Fruit fly (Drosophila melanogaster) whole organism, embryonic: ENCODE results near the gene CG17944.

Source experiments
- CG10462 ChIP-seq: fragments of 200-800 bp; sonication (Bioruptor generic); optimal IDR thresholded peaks from 2 replicates; lab custom pipeline; 2016; ENCODE audit warnings: missing biosample characterization, missing genetic modification characterization
- CG16815 ChIP-seq: fragments of 200-800 bp; sonication (Bioruptor generic); optimal IDR thresholded peaks from 3 replicates; lab custom pipeline; 2017; ENCODE audit warnings: missing biosample characterization, mild to moderate bottlenecking, missing genetic modification characterization
- CG16863 ChIP-seq: fragments of 200-800 bp; sonication (Bioruptor generic); optimal IDR thresholded peaks from 3 replicates; lab custom pipeline; 2016; ENCODE audit warnings: missing biosample characterization, missing genetic modification characterization
- CG18262 ChIP-seq: fragments of 200-800 bp; optimal IDR thresholded peaks from 3 replicates; lab custom pipeline; 2019; ENCODE audit warnings: missing biosample characterization, mild to moderate bottlenecking, missing genetic modification characterization, moderate library complexity
- CG32767 ChIP-seq: fragments of 200-800 bp; sonication (Bioruptor generic); IDR thresholded peaks from 2 replicates; pipeline ENCODE4 v1.3.6; 2022; ENCODE audit warnings: missing biosample characterization, missing genetic modification characterization
- CG34224 ChIP-seq: fragments of 200-800 bp; sonication (Bioruptor generic); IDR thresholded peaks from 3 replicates; pipeline ENCODE4 v1.3.6; 2022; ENCODE audit warnings: missing biosample characterization, missing genetic modification characterization; ENCODE audit not compliant: partially characterized antibody
- CG3838 ChIP-seq: fragments of 200-800 bp; sonication (Bioruptor generic); optimal IDR thresholded peaks from 3 replicates; lab custom pipeline; 2016; ENCODE audit warnings: missing biosample characterization, missing genetic modification characterization
- CG5953 ChIP-seq: fragments of 200-800 bp; sonication (Bioruptor generic); IDR thresholded peaks from 2 replicates; pipeline ENCODE4 v1.3.6; 2022; ENCODE audit warnings: missing biosample characterization, missing genetic modification characterization
- CG7271 ChIP-seq: fragments of 200-800 bp; sonication (Bioruptor generic); optimal IDR thresholded peaks from 2 replicates; lab custom pipeline; 2018; ENCODE audit warnings: missing biosample characterization, mild to moderate bottlenecking, missing genetic modification characterization, moderate library complexity
- CG7372 ChIP-seq: fragments of 200-800 bp; sonication (Bioruptor generic); IDR thresholded peaks from 2 replicates; pipeline ENCODE4 v1.3.6; 2022; ENCODE audit warnings: missing biosample characterization, missing genetic modification characterization
- CG9437 ChIP-seq: fragments of 200-800 bp; sonication (Bioruptor generic); optimal IDR thresholded peaks from 2 replicates; lab custom pipeline; 2018; ENCODE audit warnings: missing biosample characterization, mild to moderate bottlenecking, missing genetic modification characterization
- CG9797 ChIP-seq: fragments of 200-800 bp; sonication (Bioruptor generic); optimal IDR thresholded peaks from 3 replicates; lab custom pipeline; 2018; ENCODE audit warnings: missing biosample characterization, mild to moderate bottlenecking, missing genetic modification characterization
- Dek ChIP-seq: fragments of 200-800 bp; sonication (Bioruptor generic); optimal IDR thresholded peaks from 3 replicates; lab custom pipeline; 2019; ENCODE audit warnings: missing biosample characterization, mild to moderate bottlenecking, missing genetic modification characterization, moderate library complexity
- Dfd ChIP-seq, 2 experiments: fragments of >200 bp; optimal IDR thresholded peaks; 2 replicates each; lab custom pipeline; 2017; ENCODE audit warnings: missing biosample characterization in 2 of 2, missing genetic modification characterization in 2 of 2
- HHEX ChIP-seq: fragments of 200-800 bp; sonication (Bioruptor generic); optimal IDR thresholded peaks from 3 replicates; lab custom pipeline; 2017; ENCODE audit warnings: missing biosample characterization, mild to moderate bottlenecking, missing genetic modification characterization, missing genetic modification reagents
- Hey ChIP-seq: fragments of 200-800 bp; sonication (Bioruptor generic); optimal IDR thresholded peaks from 3 replicates; lab custom pipeline; 2018; ENCODE audit warnings: missing biosample characterization, mild to moderate bottlenecking, missing genetic modification characterization
- Mrtf ChIP-seq: fragments of 200-800 bp; sonication (Bioruptor generic); IDR thresholded peaks from 3 replicates; pipeline ENCODE4 v1.3.6; 2022; ENCODE audit warnings: missing biosample characterization, missing genetic modification characterization
- Myb ChIP-seq: fragments of 200-800 bp; sonication (Bioruptor generic); optimal IDR thresholded peaks from 2 replicates; lab custom pipeline; 2016; ENCODE audit warnings: missing biosample characterization, missing genetic modification characterization
- NFAT ChIP-seq: fragments of 200-800 bp; sonication (Bioruptor generic); IDR thresholded peaks from 2 replicates; pipeline ENCODE4 v1.3.6; 2022; ENCODE audit warnings: missing biosample characterization, missing genetic modification characterization
- PHDP ChIP-seq: fragments of 200-800 bp; sonication (Bioruptor generic); optimal IDR thresholded peaks from 3 replicates; lab custom pipeline; 2018; ENCODE audit warnings: missing biosample characterization, mild to moderate bottlenecking, missing genetic modification characterization, moderate library complexity
- Sin3A ChIP-seq: fragments of >200 bp; optimal IDR thresholded peaks from 2 replicates; lab custom pipeline; 2018
- ato ChIP-seq: fragments of 200-800 bp; sonication (Bioruptor generic); IDR thresholded peaks from 2 replicates; pipeline ENCODE4 v1.3.6; 2022; ENCODE audit warnings: missing biosample characterization, missing genetic modification characterization; ENCODE audit not compliant: partially characterized antibody
- bab2 ChIP-seq: fragments of 200-800 bp; sonication (Bioruptor generic); optimal IDR thresholded peaks from 2 replicates; lab custom pipeline; 2016; ENCODE audit warnings: missing biosample characterization, missing genetic modification characterization
- dmrt99B ChIP-seq: fragments of 200-800 bp; sonication (Bioruptor generic); optimal IDR thresholded peaks from 2 replicates; lab custom pipeline; 2018; ENCODE audit warnings: missing biosample characterization, mild to moderate bottlenecking, missing genetic modification characterization, moderate library complexity
- dysf ChIP-seq: fragments of 200-800 bp; sonication (Bioruptor generic); IDR thresholded peaks from 3 replicates; pipeline ENCODE4 v1.3.6; 2022; ENCODE audit warnings: missing biosample characterization, missing genetic modification characterization
- emc ChIP-seq: fragments of 200-800 bp; sonication (Bioruptor generic); optimal IDR thresholded peaks from 2 replicates; lab custom pipeline; 2016; ENCODE audit warnings: missing biosample characterization, missing genetic modification characterization
- en ChIP-seq: fragments of 200-800 bp; sonication (Bioruptor generic); optimal IDR thresholded peaks from 2 replicates; lab custom pipeline; 2016; ENCODE audit warnings: missing biosample characterization, missing genetic modification characterization
- fd64A ChIP-seq: fragments of 200-800 bp; sonication (Bioruptor generic); optimal IDR thresholded peaks from 3 replicates; lab custom pipeline; 2018; ENCODE audit warnings: missing biosample characterization, mild to moderate bottlenecking, missing genetic modification characterization
- fd96Cb ChIP-seq: fragments of 200-800 bp; sonication (Bioruptor generic); optimal IDR thresholded peaks from 2 replicates; lab custom pipeline; 2018; ENCODE audit warnings: missing biosample characterization, mild to moderate bottlenecking, missing genetic modification characterization, moderate library complexity
- ftz-f1 ChIP-seq: fragments of 200-800 bp; sonication (Bioruptor generic); optimal IDR thresholded peaks from 2 replicates; lab custom pipeline; 2016; ENCODE audit warnings: missing biosample characterization, missing genetic modification characterization
- gcm ChIP-seq: fragments of 200-800 bp; sonication (Bioruptor generic); optimal IDR thresholded peaks from 2 replicates; lab custom pipeline; 2019; ENCODE audit warnings: missing biosample characterization, mild to moderate bottlenecking, missing genetic modification characterization, moderate library complexity
- grn ChIP-seq: fragments of 200-800 bp; sonication (Bioruptor generic); optimal IDR thresholded peaks from 3 replicates; lab custom pipeline; 2017; ENCODE audit warnings: missing biosample characterization, missing genetic modification characterization
- gsb ChIP-seq: fragments of 200-800 bp; sonication (Bioruptor generic); IDR thresholded peaks from 2 replicates; pipeline ENCODE4 v1.3.6; 2022; ENCODE audit warnings: missing biosample characterization, missing genetic modification characterization
- hb ChIP-seq: fragments of 200-800 bp; sonication (Bioruptor generic); IDR thresholded peaks from 3 replicates; pipeline ENCODE4 v1.3.6; 2022; ENCODE audit warnings: missing biosample characterization, missing genetic modification characterization; ENCODE audit not compliant: partially characterized antibody
- jigr1 ChIP-seq: fragments of 200-800 bp; sonication (Bioruptor generic); IDR thresholded peaks from 3 replicates; pipeline ENCODE4 v1.3.6; 2022; ENCODE audit warnings: missing biosample characterization, missing genetic modification characterization
- lbe ChIP-seq: fragments of 200-800 bp; sonication (Bioruptor generic); optimal IDR thresholded peaks from 2 replicates; lab custom pipeline; 2016; ENCODE audit warnings: missing biosample characterization, mild to moderate bottlenecking, missing genetic modification characterization
- nmo ChIP-seq: fragments of 200-800 bp; sonication (Bioruptor generic); optimal IDR thresholded peaks from 2 replicates; lab custom pipeline; 2018; ENCODE audit warnings: missing biosample characterization, mild to moderate bottlenecking, missing genetic modification characterization, moderate library complexity
- schlank ChIP-seq: fragments of 200-800 bp; sonication (Bioruptor generic); optimal IDR thresholded peaks from 2 replicates; lab custom pipeline; 2018; ENCODE audit warnings: missing biosample characterization, mild to moderate bottlenecking, missing genetic modification characterization
- sens-2 ChIP-seq: fragments of 200-800 bp; sonication (Bioruptor generic); IDR thresholded peaks from 2 replicates; pipeline ENCODE4 v1.3.6; 2022; ENCODE audit warnings: missing biosample characterization, missing genetic modification characterization
- sisA ChIP-seq: fragments of 200-800 bp; sonication (Bioruptor generic); IDR thresholded peaks from 2 replicates; pipeline ENCODE4 v1.3.6; 2022; ENCODE audit warnings: missing biosample characterization, missing genetic modification characterization
- sna ChIP-seq: fragments of 200-800 bp; sonication (Bioruptor generic); IDR thresholded peaks from 2 replicates; pipeline ENCODE4 v1.3.6; 2022; ENCODE audit warnings: missing biosample characterization, missing genetic modification characterization; ENCODE audit not compliant: partially characterized antibody
- so ChIP-seq: fragments of 200-800 bp; sonication (Bioruptor generic); IDR thresholded peaks from 3 replicates; pipeline ENCODE4 v1.3.6; 2022; ENCODE audit warnings: missing biosample characterization, missing genetic modification characterization
- sug ChIP-seq: fragments of 200-800 bp; optimal IDR thresholded peaks from 2 replicates; lab custom pipeline; 2019; ENCODE audit warnings: missing biosample characterization, mild to moderate bottlenecking, missing genetic modification characterization, moderate library complexity
- tna ChIP-seq: fragments of 200-800 bp; sonication (Bioruptor generic); IDR thresholded peaks from 2 replicates; pipeline ENCODE4 v1.3.6; 2022; ENCODE audit warnings: missing biosample characterization, missing genetic modification characterization; ENCODE audit not compliant: partially characterized antibody
- toy ChIP-seq: fragments of 200-800 bp; sonication (Bioruptor generic); IDR thresholded peaks from 2 replicates; pipeline ENCODE4 v1.3.6; 2022; ENCODE audit warnings: missing biosample characterization, missing genetic modification characterization
- usp ChIP-seq: fragments of >200 bp; optimal IDR thresholded peaks from 2 replicates; lab custom pipeline; 2017; ENCODE audit warnings: missing biosample characterization, missing genetic modification characterization
- zf30C ChIP-seq: fragments of 200-800 bp; sonication (Bioruptor generic); optimal IDR thresholded peaks from 3 replicates; lab custom pipeline; 2018; ENCODE audit warnings: missing biosample characterization, mild to moderate bottlenecking, missing genetic modification characterization
- zfh2 ChIP-seq: fragments of 200-800 bp; sonication (Bioruptor generic); optimal IDR thresholded peaks from 2 replicates; lab custom pipeline; 2016; ENCODE audit warnings: missing biosample characterization, missing genetic modification characterization

Gene CG17944

DNA sequence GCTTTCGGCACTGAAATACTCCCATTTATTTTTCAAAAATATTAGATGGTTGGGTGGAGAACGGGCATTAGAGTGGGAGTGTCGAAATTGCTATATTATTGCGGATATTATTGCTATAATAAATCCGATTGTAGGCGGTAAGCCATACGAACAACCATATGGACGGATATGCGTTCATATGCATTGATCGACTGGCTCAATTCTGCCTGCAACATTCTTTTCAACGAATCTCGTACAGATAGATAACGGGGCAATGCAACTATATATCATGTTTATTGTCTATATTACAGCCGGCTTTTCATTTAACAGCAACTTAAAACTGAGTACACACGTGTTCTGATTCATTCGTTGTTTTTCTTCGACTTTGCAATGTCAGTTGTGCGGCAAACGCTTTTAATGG, 29.2 kb upstream of the CG17944 start, which contains the start of gene CG42650:
Gene CG42650, plus strand, starts transcription at position 301 of the 400 bp plus-strand sequence.
- TF ChIP-seq hb (GFP tag; lab: Robert Waterston, UW) (no peak), grn (no peak), dmrt99B (tag; lab: Kevin White, UChicago) (no peak), Myb (GFP tag; lab: Kevin White, UChicago) (no peak), Sin3A (lab: Kevin White, UChicago) (no peak), gsb (GFP tag; lab: Robert Waterston, UW) (no peak), usp (no peak), schlank (tag; lab: Kevin White, UChicago) (no peak), fd64A (GFP tag; lab: Kevin White, UChicago) (no peak), ftz-f1 (GFP tag; lab: Kevin White, UChicago) (no peak)

DNA sequence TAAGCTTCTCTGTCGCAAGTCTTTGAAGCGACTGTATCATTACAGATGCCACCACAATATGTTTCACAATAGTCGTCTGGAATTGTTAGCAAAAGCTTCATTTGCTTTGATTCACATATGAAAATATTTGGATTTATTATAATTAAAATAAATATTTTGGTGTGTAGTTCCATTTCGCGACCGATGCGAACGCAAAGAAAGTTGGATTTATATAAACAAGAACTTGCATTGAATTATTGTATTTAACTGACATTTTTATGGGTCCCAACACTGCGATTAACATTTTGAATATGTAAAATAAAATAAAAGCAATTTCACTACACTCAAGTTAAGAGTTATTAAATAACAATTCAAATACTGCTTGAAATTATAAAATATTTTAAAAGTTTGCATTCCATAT, 7.3 kb upstream of the CG17944 start, which contains the start of gene MstProx:
Gene MstProx, minus strand, starts transcription at position 101 of the 400 bp plus-strand sequence.
- TF ChIP-seq CG7271 (tag; lab: Kevin White, UChicago) = no peak
- no peak for TF ChIP-seq sug (tag; lab: Kevin White, UChicago)
- no peak for TF ChIP-seq fd96Cb (tag; lab: Kevin White, UChicago)
- TF ChIP-seq CG16815 = no peak
- no peak for TF ChIP-seq NFAT (GFP tag; lab: Robert Waterston, UW)
- TF ChIP-seq CG9797 (GFP tag; lab: Kevin White, UChicago) = no peak
- no peak for TF ChIP-seq sens-2
- no peak for TF ChIP-seq CG32767

DNA sequence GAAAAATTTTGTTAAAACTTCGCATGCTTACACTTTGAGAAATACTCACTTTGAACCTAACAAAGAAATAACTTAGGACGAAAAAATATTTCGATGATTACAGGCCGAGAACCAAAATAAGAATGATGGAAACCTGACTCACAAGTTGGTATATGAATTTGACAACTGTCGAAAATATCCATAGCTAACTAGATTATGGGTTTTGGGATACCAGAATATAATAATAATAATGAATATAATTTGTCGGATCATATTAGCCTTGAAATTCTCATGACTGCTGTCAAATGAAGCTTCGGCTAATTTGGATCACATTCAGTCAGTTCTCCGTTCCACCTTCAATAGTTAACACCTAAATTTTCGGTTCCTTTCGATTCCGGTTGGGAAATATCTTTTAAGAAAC, 3.6 kb upstream of the CG17944 start, which contains the start of the genes Mst84Db and Mst84Da:
Gene Mst84Db, minus strand, starts transcription at position 101 of the 400 bp plus-strand sequence.
Gene Mst84Da, plus strand, starts transcription at position 324 of the 400 bp plus-strand sequence.
- no peak for TF ChIP-seq Dek (tag; lab: Kevin White, UChicago)
- TF ChIP-seq gcm = no peak
- TF ChIP-seq so (GFP tag; lab: Robert Waterston, UW) = no peak
- no peak for TF ChIP-seq dysf (GFP tag; lab: Robert Waterston, UW)
- no peak for TF ChIP-seq zfh2 (GFP tag; lab: Kevin White, UChicago)
- TF ChIP-seq usp = no peak
- TF ChIP-seq CG3838 (GFP tag; lab: Kevin White, UChicago) = no peak
- no peak for TF ChIP-seq CG5953 (GFP tag; lab: Robert Waterston, UW)
- TF ChIP-seq CG32767 = no peak
- no peak for TF ChIP-seq lbe (GFP tag; lab: Kevin White, UChicago)
- TF ChIP-seq zf30C (GFP tag; lab: Kevin White, UChicago) = no peak
- TF ChIP-seq PHDP (tag; lab: Kevin White, UChicago) = no peak
- no peak for TF ChIP-seq CG16863
- no peak for TF ChIP-seq jigr1
- no peak for TF ChIP-seq HHEX (GFP tag; lab: Kevin White, UChicago)
- no peak for TF ChIP-seq tna (GFP tag; lab: Robert Waterston, UW)
- TF ChIP-seq, all 482 proteins: peak for 0

DNA sequence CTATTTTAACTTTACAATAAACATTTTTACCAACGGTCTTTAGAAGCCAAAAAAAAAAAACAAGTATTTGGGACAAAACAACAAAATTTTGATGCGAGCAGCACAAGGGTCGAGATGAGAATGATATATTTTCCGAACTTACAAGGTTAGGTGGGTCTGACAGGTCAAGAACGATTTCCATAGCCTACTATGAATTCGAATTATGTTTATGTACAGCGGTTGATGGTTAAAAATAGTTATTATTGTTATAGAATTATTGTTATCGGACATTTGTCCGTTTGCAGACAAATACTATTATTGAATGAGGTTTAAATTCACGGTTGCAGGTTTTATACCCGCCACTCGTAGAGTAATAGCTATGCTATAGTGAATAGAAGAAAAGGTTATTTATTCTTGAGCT, 2.6 kb upstream of the CG17944 start, which contains the start of gene Mst84Dc:
Gene Mst84Dc, minus strand, starts transcription at position 101 of the 400 bp plus-strand sequence.
- TF ChIP-seq nmo (GFP tag; lab: Kevin White, UChicago) = no peak
- no peak for TF ChIP-seq CG10462 (GFP tag; lab: Kevin White, UChicago)
- TF ChIP-seq en = no peak
- TF ChIP-seq Dfd (GFP tag; optimal IDR thresholded peaks at IDR 0.05; lab: Kevin White, UChicago) = no peak
- TF ChIP-seq CG34224 (GFP tag; lab: Robert Waterston, UW) = no peak
- no peak for TF ChIP-seq sisA (GFP tag; lab: Robert Waterston, UW)
- no peak for TF ChIP-seq toy
- no peak for TF ChIP-seq CG7372 (GFP tag; lab: Robert Waterston, UW)
- TF ChIP-seq CG9437 = no peak
- no peak for TF ChIP-seq Mrtf (GFP tag; lab: Robert Waterston, UW)
- no peak for TF ChIP-seq sug (tag; lab: Kevin White, UChicago)
- no peak for TF ChIP-seq Hey (tag; lab: Kevin White, UChicago)
- TF ChIP-seq sna (GFP tag; lab: Robert Waterston, UW) = no peak
- TF ChIP-seq CG18262 = no peak
- no peak for TF ChIP-seq ato
- TF ChIP-seq bab2 (GFP tag; lab: Kevin White, UChicago) = no peak
- no peak for TF ChIP-seq emc (GFP tag; lab: Kevin White, UChicago)
